Worm (Caenorhabditis elegans) whole organism, early embryonic: ENCODE measurements around the gene ZC168.2.

Experiments used
- B0310.2 ChIP-seq: sonication (generic microtip); optimal IDR thresholded peaks from 2 replicates; lab custom pipeline; 2016; ENCODE audit warnings: mild to moderate bottlenecking, missing genetic modification characterization, missing compliant biosample characterization
- F13C5.2 ChIP-seq: sonication (generic microtip); optimal IDR thresholded peaks from 2 replicates; lab custom pipeline; 2017; ENCODE audit warnings: mild to moderate bottlenecking, missing genetic modification characterization, inconsistent platforms, missing compliant biosample characterization
- aly-1 ChIP-seq: sonication (generic microtip); optimal IDR thresholded peaks from 2 replicates; lab custom pipeline; 2016; ENCODE audit warnings: missing genetic modification characterization, missing compliant biosample characterization
- ama-1 ChIP-seq: fragments of 150-350 bp; optimal IDR thresholded peaks from 2 replicates; lab custom pipeline; 2014
- ceh-36 ChIP-seq: sonication (generic microtip); optimal IDR thresholded peaks from 2 replicates; lab custom pipeline; 2016; ENCODE audit warnings: missing genetic modification characterization, inconsistent platforms, missing compliant biosample characterization
- ets-7 ChIP-seq: sonication (generic microtip); optimal IDR thresholded peaks from 2 replicates; lab custom pipeline; 2016; ENCODE audit warnings: missing genotype, missing genetic modification characterization, missing compliant biosample characterization
- flt-1 ChIP-seq: fragments of 200-800 bp; sonication (Bioruptor generic); IDR thresholded peaks from 2 replicates; pipeline ENCODE4 v1.3.6; 2022; ENCODE audit warnings: missing genetic modification characterization, missing compliant biosample characterization
- hmbx-1 ChIP-seq: sonication (generic microtip); optimal IDR thresholded peaks from 2 replicates; lab custom pipeline; 2016; ENCODE audit warnings: mild to moderate bottlenecking, missing genetic modification characterization, missing compliant biosample characterization
- hmg-4 ChIP-seq: fragments of 200-800 bp; sonication (Bioruptor generic); optimal IDR thresholded peaks from 2 replicates; lab custom pipeline; 2018; ENCODE audit warnings: mild to moderate bottlenecking, missing genetic modification characterization, missing compliant biosample characterization
- hnd-1 ChIP-seq: sonication (generic microtip); optimal IDR thresholded peaks from 2 replicates; lab custom pipeline; 2016; ENCODE audit warnings: missing genetic modification characterization, missing compliant biosample characterization
- pes-1 ChIP-seq: fragments of 200-800 bp; sonication (Bioruptor generic); IDR thresholded peaks from 2 replicates; pipeline ENCODE4 v1.3.6; 2022; ENCODE audit warnings: missing genetic modification reagents, missing genetic modification characterization, missing compliant biosample characterization
- sea-1 ChIP-seq: fragments of 200-800 bp; sonication (Bioruptor generic); conservative IDR thresholded peaks from 2 replicates; pipeline ENCODE4 v1.3.6; 2022; ENCODE audit warnings: missing genetic modification characterization, missing compliant biosample characterization
- tbx-37 ChIP-seq: fragments of 200-800 bp; sonication (Bioruptor generic); conservative IDR thresholded peaks from 2 replicates; pipeline ENCODE4 v1.3.6; 2022; ENCODE audit warnings: missing genetic modification reagents, missing genetic modification characterization, missing compliant biosample characterization
- tra-4 ChIP-seq: sonication (generic microtip); optimal IDR thresholded peaks from 2 replicates; lab custom pipeline; 2017; ENCODE audit warnings: missing genetic modification characterization, missing compliant biosample characterization

- TF ChIP-seq hmg-4 (GFP tag; lab: Kevin White, UChicago) (no peak), ets-7 (tag; lab: Kevin White, UChicago) (no peak), ama-1 (lab: Kevin White, UChicago) (no peak), aly-1 (tag; lab: Kevin White, UChicago) (no peak), B0310.2 (tag; lab: Kevin White, UChicago) (no peak), flt-1 (GFP tag; lab: Robert Waterston, UW) (no peak), hnd-1 (tag; lab: Kevin White, UChicago) (no peak), tbx-37 (no peak), tra-4 (no peak), sea-1 (no peak), ceh-36 (tag; lab: Kevin White, UChicago) (no peak), hmbx-1 (no peak), F13C5.2 (no peak), pes-1 (GFP tag; lab: Robert Waterston, UW) (no peak)
Observed at ce11 chrIV:10744475-10744874, 16.6 kb downstream of the ZC168.2 start, which contains the start of gene T25B9.3.
